Worm (Caenorhabditis elegans) whole organism, L1 larva: ENCODE results near the gene srj-45.

Experiments
- C04F5.9 ChIP-seq: sonication (generic microtip); optimal IDR thresholded peaks from 2 replicates; lab custom pipeline; 2016; ENCODE audit warnings: missing genetic modification characterization, missing compliant biosample characterization
- ces-1 ChIP-seq: fragments of 150-350 bp; optimal IDR thresholded peaks from 2 replicates; lab custom pipeline; 2014; ENCODE audit warnings: missing biosample characterization, missing genetic modification reagents, missing genetic modification characterization
- fos-1 ChIP-seq: fragments of 150-350 bp; optimal IDR thresholded peaks from 2 replicates; lab custom pipeline; 2014; ENCODE audit warnings: missing biosample characterization, missing genetic modification characterization
- nhr-11 ChIP-seq: fragments of 150-350 bp; optimal IDR thresholded peaks from 2 replicates; lab custom pipeline; 2014; ENCODE audit warnings: missing biosample characterization, missing genetic modification characterization
- snpc-4 ChIP-seq: fragments of 150-350 bp; optimal IDR thresholded peaks from 2 replicates; lab custom pipeline; 2014; ENCODE audit warnings: missing biosample characterization, missing genetic modification characterization

ce11 chrV:2855473-2855872, 19.1 kb upstream of the srj-45 start, which contains the start of gene srj-57:
- no peak for TF ChIP-seq ces-1
- TF ChIP-seq fos-1 (tag; lab: Kevin White, UChicago), result no peak
- TF ChIP-seq C04F5.9 (tag; lab: Kevin White, UChicago), result no peak
- TF ChIP-seq nhr-11 (tag; lab: Kevin White, UChicago), result no peak
- no peak for TF ChIP-seq snpc-4
